Worm (Caenorhabditis elegans) whole organism, L1 larva: ENCODE data around the gene dyf-3.
"Not testable (repeated sequence)": the region's sequence is repeated elsewhere in the genome, so short reads cannot be mapped to it uniquely, and the experiment has no call there.

Source experiments
- C34B4.2 ChIP-seq: sonication (generic microtip); optimal IDR thresholded peaks from 2 replicates; lab custom pipeline; 2017; ENCODE audit warnings: mild to moderate bottlenecking, missing genetic modification characterization, missing compliant biosample characterization
- ama-1 ChIP-seq: fragments of 150-350 bp; optimal IDR thresholded peaks from 2 replicates; lab custom pipeline; 2014
- dpl-1 ChIP-seq, 3 experiments: fragments of 150-350 bp in 2 of 3; sonication (generic microtip) in 1 of 3; optimal IDR thresholded peaks; 2 replicates each; lab custom pipeline; 2014 to 2017; ENCODE audit warnings: missing biosample characterization in 3 of 3, missing genetic modification characterization in 3 of 3, missing genetic modification reagents in 3 of 3
- egl-27 ChIP-seq, 2 experiments: fragments of 150-350 bp in 1 of 2; sonication (generic microtip); optimal IDR thresholded peaks; 3 replicates each; lab custom pipeline; 2017 to 2018; ENCODE audit warnings: missing biosample characterization in 2 of 2, missing genetic modification characterization in 2 of 2, missing genetic modification reagents in 2 of 2
- elt-2 ChIP-seq: sonication (generic microtip); optimal IDR thresholded peaks from 2 replicates; lab custom pipeline; 2016; ENCODE audit warnings: missing genetic modification characterization, mild to moderate bottlenecking, inconsistent platforms, missing compliant biosample characterization, missing genetic modification reagents
- elt-3 ChIP-seq, 6 experiments: fragments of 150-350 bp in 1 of 6; sonication (generic microtip); optimal IDR thresholded peaks; 2 replicates each; lab custom pipeline; 2017 to 2018; ENCODE audit warnings: missing biosample characterization in 6 of 6, missing genetic modification characterization in 6 of 6, inconsistent platforms in 1 of 6
- fkh-10 ChIP-seq: sonication (generic microtip); optimal IDR thresholded peaks from 2 replicates; lab custom pipeline; 2017; ENCODE audit warnings: missing biosample characterization, missing genetic modification reagents, missing genetic modification characterization
- grh-1 ChIP-seq: fragments of 200-800 bp; sonication (Bioruptor generic); IDR thresholded peaks from 2 replicates; pipeline ENCODE4 v1.3.6; 2022; ENCODE audit warnings: missing genetic modification reagents, missing genetic modification characterization, missing compliant biosample characterization
- jun-1 ChIP-seq: fragments of 150-350 bp; optimal IDR thresholded peaks from 2 replicates; lab custom pipeline; 2014; ENCODE audit warnings: missing biosample characterization, missing genetic modification reagents, missing genetic modification characterization
- lin-13 ChIP-seq: fragments of 150-350 bp; optimal IDR thresholded peaks from 2 replicates; lab custom pipeline; 2014; ENCODE audit warnings: missing biosample characterization, missing genetic modification reagents, missing genetic modification characterization
- lin-14 ChIP-seq: fragments of 200-800 bp; sonication (Bioruptor generic); optimal IDR thresholded peaks from 2 replicates; lab custom pipeline; 2018; ENCODE audit warnings: mild to moderate bottlenecking, missing genetic modification characterization, moderate library complexity, missing compliant biosample characterization
- mdl-1 ChIP-seq, 2 experiments: fragments of 150-350 bp; optimal IDR thresholded peaks; 2 replicates each; lab custom pipeline; 2014 to 2017; ENCODE audit warnings: missing biosample characterization in 2 of 2, missing genetic modification characterization in 2 of 2, inconsistent platforms in 1 of 2
- nhr-28 ChIP-seq: fragments of 150-350 bp; optimal IDR thresholded peaks from 2 replicates; lab custom pipeline; 2014; ENCODE audit warnings: missing biosample characterization, missing genetic modification characterization
- unc-62 ChIP-seq: fragments of 150-350 bp; optimal IDR thresholded peaks from 2 replicates; lab custom pipeline; 2014; ENCODE audit warnings: missing biosample characterization, missing genetic modification reagents, missing genetic modification characterization

ce11 chrIV:3433387-3433786 is 34.4 kb upstream of the dyf-3 start, which contains the start of gene C04C3.7:
- not testable (repeated sequence) for TF ChIP-seq elt-2 (tag; lab: Kevin White, UChicago); egl-27 (tag; optimal IDR thresholded peaks at IDR 0.05; lab: Kevin White, UChicago); unc-62; nhr-28; lin-14 (GFP tag; lab: Kevin White, UChicago); lin-13 (GFP tag; lab: Kevin White, UChicago); elt-3 (tag; optimal IDR thresholded peaks at IDR 0.05; lab: Kevin White, UChicago); ama-1; C34B4.2 (tag; lab: Kevin White, UChicago); grh-1; dpl-1 (GFP tag; optimal IDR thresholded peaks at IDR 0.05; lab: Kevin White, UChicago); mdl-1 (tag; optimal IDR thresholded peaks at IDR 0.05; lab: Kevin White, UChicago); fkh-10 (GFP tag; lab: Kevin White, UChicago); jun-1 (tag; lab: Kevin White, UChicago)
